ENCODE assay signal across 2 fruit fly cellular contexts in genomic region chr2L:8825222-8825869, dm6.
TF ChIP-seq lines count a peak whose summit lies in the region.

TSS of gene SoxN (plus strand) at chr2L:8825645.

TF ChIP-seq in whole organism, embryonic, 481 proteins besides CTCF, POLR2A, EP300 and RAD21 (continued from another document and continues in another):
- TF ChIP-seq Six4 (GFP tag; optimal IDR thresholded peaks at IDR 0.05; lab: Kevin White, UChicago) = no peak
- no peak for TF ChIP-seq cwo (GFP tag; optimal IDR thresholded peaks at IDR 0.05; lab: Kevin White, UChicago)
- TF ChIP-seq CG2875 (GFP tag; optimal IDR thresholded peaks at IDR 0.05; lab: Kevin White, UChicago) = no peak
- TF ChIP-seq Nf-YA (GFP tag; IDR thresholded peaks at IDR 0.05; lab: Robert Waterston, UW) = peak; percentile 97
- no peak for TF ChIP-seq CG15269 (tag; optimal IDR thresholded peaks at IDR 0.05; lab: Kevin White, UChicago)
- TF ChIP-seq D (optimal IDR thresholded peaks at IDR 0.05; lab: Kevin White, UChicago) = peak; percentile 78
- no peak for TF ChIP-seq D (GFP tag; optimal IDR thresholded peaks at IDR 0.05; lab: Kevin White, UChicago)
- TF ChIP-seq Usf (GFP tag; optimal IDR thresholded peaks at IDR 0.05; lab: Kevin White, UChicago) = no peak
- TF ChIP-seq CG6813 (GFP tag; optimal IDR thresholded peaks at IDR 0.05; lab: Kevin White, UChicago) = no peak
- TF ChIP-seq CG30020 (tag; optimal IDR thresholded peaks at IDR 0.05; lab: Kevin White, UChicago) = no peak
- no peak for TF ChIP-seq ranshi (GFP tag; IDR thresholded peaks at IDR 0.05; lab: Robert Waterston, UW)
- TF ChIP-seq CG6272 (GFP tag; IDR thresholded peaks at IDR 0.05; lab: Robert Waterston, UW) = no peak
- no peak for TF ChIP-seq D19A (tag; optimal IDR thresholded peaks at IDR 0.05; lab: Kevin White, UChicago)
- TF ChIP-seq vfl (GFP tag; optimal IDR thresholded peaks at IDR 0.05; lab: Kevin White, UChicago) = no peak
- TF ChIP-seq insv (GFP tag; optimal IDR thresholded peaks at IDR 0.05; lab: Kevin White, UChicago) = no peak
- no peak for TF ChIP-seq tup (GFP tag; optimal IDR thresholded peaks at IDR 0.05; lab: Kevin White, UChicago)
- peak; percentile 3 for TF ChIP-seq Scr (GFP tag; IDR thresholded peaks at IDR 0.05; lab: Robert Waterston, UW; ENCODE audit: partially characterized antibody)
- peak; percentile 92 for TF ChIP-seq kni (GFP tag; optimal IDR thresholded peaks at IDR 0.05; lab: Kevin White, UChicago)
- no peak; the same call in 1 of the 2 replicates for TF ChIP-seq lmd (GFP tag; IDR thresholded peaks at IDR 0.05; lab: Robert Waterston, UW)
- no peak for TF ChIP-seq CG9932 (GFP tag; IDR thresholded peaks at IDR 0.05; lab: Robert Waterston, UW)
- no peak for TF ChIP-seq Fer2 (tag; optimal IDR thresholded peaks at IDR 0.05; lab: Kevin White, UChicago)
- TF ChIP-seq CG33557 (GFP tag; optimal IDR thresholded peaks at IDR 0.05; lab: Kevin White, UChicago) = no peak
- no peak for TF ChIP-seq CG12391 (tag; optimal IDR thresholded peaks at IDR 0.05; lab: Kevin White, UChicago)
- no peak for TF ChIP-seq Dp (GFP tag; optimal IDR thresholded peaks at IDR 0.05; lab: Kevin White, UChicago)
- TF ChIP-seq CG10654 (GFP tag; optimal IDR thresholded peaks at IDR 0.05; lab: Kevin White, UChicago) = no peak
- no peak for TF ChIP-seq ems (GFP tag; optimal IDR thresholded peaks at IDR 0.05; lab: Kevin White, UChicago)
- TF ChIP-seq oc (tag; optimal IDR thresholded peaks at IDR 0.05; lab: Kevin White, UChicago) = peak; percentile 73
- TF ChIP-seq nau (GFP tag; optimal IDR thresholded peaks at IDR 0.05; lab: Kevin White, UChicago) = no peak
- TF ChIP-seq CG32772 (GFP tag; IDR thresholded peaks at IDR 0.05; lab: Robert Waterston, UW) = no peak
- TF ChIP-seq CG4424 (GFP tag; optimal IDR thresholded peaks at IDR 0.05; lab: Kevin White, UChicago) = no peak
- TF ChIP-seq pho (GFP tag; optimal IDR thresholded peaks at IDR 0.05; lab: Kevin White, UChicago) = peak; percentile 7
- TF ChIP-seq CG10565 (GFP tag; optimal IDR thresholded peaks at IDR 0.05; lab: Kevin White, UChicago) = no peak
- no peak for TF ChIP-seq CG6254 (GFP tag; optimal IDR thresholded peaks at IDR 0.05; lab: Kevin White, UChicago)
- TF ChIP-seq CG4617 (GFP tag; optimal IDR thresholded peaks at IDR 0.05; lab: Kevin White, UChicago; ENCODE audit: borderline replicate concordance) = no peak
- TF ChIP-seq pnt (GFP tag; optimal IDR thresholded peaks at IDR 0.05; lab: Kevin White, UChicago) = no peak
- TF ChIP-seq CG17361 (GFP tag; IDR thresholded peaks at IDR 0.05; lab: Robert Waterston, UW) = no peak
- no peak for TF ChIP-seq Spps (tag; optimal IDR thresholded peaks at IDR 0.05; lab: Kevin White, UChicago)
- TF ChIP-seq Atf3 (GFP tag; optimal IDR thresholded peaks at IDR 0.05; lab: Kevin White, UChicago) = no peak
- peak; percentile 44; the same call in 1 of the 2 replicates for TF ChIP-seq CG10366 (GFP tag; IDR thresholded peaks at IDR 0.05; lab: Robert Waterston, UW)
- TF ChIP-seq CG34422 (GFP tag; IDR thresholded peaks at IDR 0.05; lab: Robert Waterston, UW) = no peak; the same call in 2 of the 3 replicates
- TF ChIP-seq CG18011 (GFP tag; optimal IDR thresholded peaks at IDR 0.05; lab: Kevin White, UChicago) = no peak
- no peak for TF ChIP-seq pum (GFP tag; optimal IDR thresholded peaks at IDR 0.05; lab: Kevin White, UChicago)
- TF ChIP-seq MESR4 (GFP tag; optimal IDR thresholded peaks at IDR 0.05; lab: Kevin White, UChicago) = no peak
- peak; percentile 67 for TF ChIP-seq Hey (tag; optimal IDR thresholded peaks at IDR 0.05; lab: Kevin White, UChicago)
- TF ChIP-seq Hmx (GFP tag; optimal IDR thresholded peaks at IDR 0.05; lab: Kevin White, UChicago) = no peak
- TF ChIP-seq her (GFP tag; optimal IDR thresholded peaks at IDR 0.05; lab: Kevin White, UChicago) = peak; percentile 37
- 0 out of 2 replicates have a peak, but pooled peaks have one; percentile 37 for TF ChIP-seq CG32767 (GFP tag; IDR thresholded peaks at IDR 0.05; lab: Robert Waterston, UW)
- no peak for TF ChIP-seq CG18476 (GFP tag; optimal IDR thresholded peaks at IDR 0.05; lab: Kevin White, UChicago)
- TF ChIP-seq CG10274 (GFP tag; optimal IDR thresholded peaks at IDR 0.05; lab: Kevin White, UChicago) = no peak
- TF ChIP-seq Oaz (GFP tag; IDR thresholded peaks at IDR 0.05; lab: Robert Waterston, UW) = no peak
- no peak for TF ChIP-seq CG6654 (GFP tag; optimal IDR thresholded peaks at IDR 0.05; lab: Kevin White, UChicago)
- TF ChIP-seq psq (GFP tag; optimal IDR thresholded peaks at IDR 0.05; lab: Kevin White, UChicago) = no peak
- TF ChIP-seq CG2116 (GFP tag; optimal IDR thresholded peaks at IDR 0.05; lab: Kevin White, UChicago) = no peak
- TF ChIP-seq CG10321 (GFP tag; IDR thresholded peaks at IDR 0.05; lab: Robert Waterston, UW) = peak; percentile 98
- TF ChIP-seq Dll (GFP tag; IDR thresholded peaks at IDR 0.05; lab: Robert Waterston, UW; ENCODE audit: partially characterized antibody) = peak; percentile 66; the same call in 3 of the 4 replicates
- no peak for TF ChIP-seq CG17802 (tag; optimal IDR thresholded peaks at IDR 0.05; lab: Kevin White, UChicago)
- 0 out of 3 replicates have a peak, but pooled peaks have one; percentile 26 for TF ChIP-seq gce (GFP tag; IDR thresholded peaks at IDR 0.05; lab: Robert Waterston, UW)
- no peak for TF ChIP-seq CG17359 (tag; optimal IDR thresholded peaks at IDR 0.05; lab: Kevin White, UChicago)
- TF ChIP-seq Sox100B (GFP tag; optimal IDR thresholded peaks at IDR 0.05; lab: Kevin White, UChicago) = no peak
- TF ChIP-seq twi (tag; optimal IDR thresholded peaks at IDR 0.05; lab: Kevin White, UChicago) = peak; percentile 71
- no peak for TF ChIP-seq gfzf (GFP tag; optimal IDR thresholded peaks at IDR 0.05; lab: Kevin White, UChicago)
- TF ChIP-seq CG9609 (GFP tag; optimal IDR thresholded peaks at IDR 0.05; lab: Kevin White, UChicago) = no peak
- TF ChIP-seq CG18619 (GFP tag; optimal IDR thresholded peaks at IDR 0.05; lab: Kevin White, UChicago) = no peak
- TF ChIP-seq pan (optimal IDR thresholded peaks at IDR 0.05; lab: Kevin White, UChicago) = no peak
- TF ChIP-seq pan (GFP tag; optimal IDR thresholded peaks at IDR 0.05 in 1 of 2, IDR thresholded peaks at IDR 0.05 in 1 of 2) = no peak
- no peak for TF ChIP-seq Dek (tag; optimal IDR thresholded peaks at IDR 0.05; lab: Kevin White, UChicago)
- peak; percentile 33 for TF ChIP-seq lab (GFP tag; optimal IDR thresholded peaks at IDR 0.05; lab: Kevin White, UChicago)
- TF ChIP-seq CG17612 (GFP tag; IDR thresholded peaks at IDR 0.05; lab: Robert Waterston, UW) = no peak

TF ChIP-seq in whole organism, prepupa, 60 proteins besides CTCF, POLR2A, EP300 and RAD21 (continued from another document):
- TF ChIP-seq CG15336 (GFP tag; IDR thresholded peaks at IDR 0.05; lab: Robert Waterston, UW) = no peak
- no peak for TF ChIP-seq CG6792 (GFP tag; optimal IDR thresholded peaks at IDR 0.05; lab: Kevin White, UChicago)
- no peak for TF ChIP-seq Ets21C (GFP tag; optimal IDR thresholded peaks at IDR 0.05; lab: Kevin White, UChicago)
- TF ChIP-seq Sox102F (GFP tag; optimal IDR thresholded peaks at IDR 0.05; lab: Kevin White, UChicago) = no peak
- peak; percentile 8 for TF ChIP-seq Sox14 (GFP tag; optimal IDR thresholded peaks at IDR 0.05; lab: Kevin White, UChicago)
- 0 out of 3 replicates have a peak, but pooled peaks have one; percentile 29 for TF ChIP-seq CG8119 (GFP tag; IDR thresholded peaks at IDR 0.05; lab: Robert Waterston, UW)
- peak; percentile 4 for TF ChIP-seq Eip75B (GFP tag; optimal IDR thresholded peaks at IDR 0.05; lab: Kevin White, UChicago)
- no peak for TF ChIP-seq Ets96B (tag; optimal IDR thresholded peaks at IDR 0.05; lab: Kevin White, UChicago)
- no peak for TF ChIP-seq CG8632 (GFP tag; optimal IDR thresholded peaks at IDR 0.05; lab: Kevin White, UChicago)
- no peak for TF ChIP-seq Hr38 (GFP tag; optimal IDR thresholded peaks at IDR 0.05; lab: Kevin White, UChicago)
- peak; percentile 41 for TF ChIP-seq CG3919 (GFP tag; optimal IDR thresholded peaks at IDR 0.05; lab: Kevin White, UChicago)
- no peak for TF ChIP-seq Met (GFP tag; optimal IDR thresholded peaks at IDR 0.05; lab: Kevin White, UChicago)
- TF ChIP-seq CG11762 (GFP tag; optimal IDR thresholded peaks at IDR 0.05; lab: Kevin White, UChicago; ENCODE audit: insufficient read depth) = no peak
- no peak for TF ChIP-seq CG11294 (GFP tag; IDR thresholded peaks at IDR 0.05; lab: Robert Waterston, UW)
- TF ChIP-seq Hr4 (GFP tag; optimal IDR thresholded peaks at IDR 0.05; lab: Kevin White, UChicago) = no peak
- TF ChIP-seq Eip78C (GFP tag; lab: Kevin White, UChicago) = no peak
- no peak for TF ChIP-seq Eip93F (GFP tag; optimal IDR thresholded peaks at IDR 0.05; lab: Kevin White, UChicago)
- no peak for TF ChIP-seq pdm3 (GFP tag; optimal IDR thresholded peaks at IDR 0.05; lab: Kevin White, UChicago)
- no peak for TF ChIP-seq CG4318 (GFP tag; optimal IDR thresholded peaks at IDR 0.05; lab: Kevin White, UChicago)
- TF ChIP-seq CG10631 (GFP tag; optimal IDR thresholded peaks at IDR 0.05; lab: Kevin White, UChicago) = no peak
- peak; percentile 9 for TF ChIP-seq net (GFP tag; optimal IDR thresholded peaks at IDR 0.05; lab: Kevin White, UChicago)
- no peak for TF ChIP-seq Gug (GFP tag; IDR thresholded peaks at IDR 0.05; lab: Robert Waterston, UW)
- TF ChIP-seq achi (GFP tag; optimal IDR thresholded peaks at IDR 0.05; lab: Kevin White, UChicago) = no peak
- TF ChIP-seq Blimp-1 (GFP tag; optimal IDR thresholded peaks at IDR 0.05; lab: Kevin White, UChicago) = no peak
- TF ChIP-seq fkh (GFP tag; optimal IDR thresholded peaks at IDR 0.05; lab: Kevin White, UChicago) = peak; percentile 96
- TF ChIP-seq CG11902 (GFP tag; optimal IDR thresholded peaks at IDR 0.05; lab: Kevin White, UChicago) = no peak
- TF ChIP-seq CG34406 (GFP tag; optimal IDR thresholded peaks at IDR 0.05; lab: Kevin White, UChicago) = no peak
- no peak for TF ChIP-seq CG10669 (GFP tag; optimal IDR thresholded peaks at IDR 0.05; lab: Kevin White, UChicago)
- TF ChIP-seq CG9139 (GFP tag; optimal IDR thresholded peaks at IDR 0.05; lab: Kevin White, UChicago) = peak; percentile 2
- TF ChIP-seq CG6276 (GFP tag; optimal IDR thresholded peaks at IDR 0.05; lab: Kevin White, UChicago) = no peak
- TF ChIP-seq eg (GFP tag; IDR thresholded peaks at IDR 0.05; lab: Robert Waterston, UW) = 0 out of 3 replicates have a peak, but pooled peaks have one; percentile 6
- TF ChIP-seq CG32006 (GFP tag; optimal IDR thresholded peaks at IDR 0.05; lab: Kevin White, UChicago) = no peak
- no peak for TF ChIP-seq Lpt (GFP tag; optimal IDR thresholded peaks at IDR 0.05; lab: Kevin White, UChicago)
- peak; percentile 17 for TF ChIP-seq esn (GFP tag; optimal IDR thresholded peaks at IDR 0.05; lab: Kevin White, UChicago)
- no peak for TF ChIP-seq CG8319 (GFP tag; optimal IDR thresholded peaks at IDR 0.05; lab: Kevin White, UChicago)
- TF ChIP-seq dsx (GFP tag; optimal IDR thresholded peaks at IDR 0.05; lab: Kevin White, UChicago; ENCODE audit: poor library complexity, severe bottlenecking) = no peak
